Fruit fly (Drosophila melanogaster) whole organism, wandering third instar larva: ENCODE data around the gene CG16813.

Experiments used
- Abd-B ChIP-seq: fragments of >200 bp; optimal IDR thresholded peaks from 2 replicates; lab custom pipeline; 2017; ENCODE audit warnings: missing biosample characterization, missing genetic modification characterization
- Dif ChIP-seq: fragments of 200-275, 200-300 bp; sonication (Bioruptor generic); optimal IDR thresholded peaks from 2 replicates; lab custom pipeline; 2018; ENCODE audit warnings: missing biosample characterization, missing genetic modification characterization; ENCODE audit not compliant: partially characterized antibody
- Sp1 ChIP-seq: fragments of 200-800 bp; sonication (Bioruptor generic); optimal IDR thresholded peaks from 3 replicates; lab custom pipeline; 2019; ENCODE audit warnings: missing biosample characterization, mild to moderate bottlenecking, missing genetic modification characterization, moderate library complexity
- br ChIP-seq: fragments of 200-800 bp; sonication (Bioruptor generic); optimal IDR thresholded peaks from 2 replicates; lab custom pipeline; 2016; ENCODE audit warnings: missing biosample characterization, missing genetic modification characterization
- dsf ChIP-seq: sonication (Bioruptor generic); optimal IDR thresholded peaks from 2 replicates; lab custom pipeline; 2016; ENCODE audit warnings: missing biosample characterization, missing genetic modification characterization, borderline replicate concordance
- h ChIP-seq: fragments of 200-800 bp; sonication (Bioruptor generic); optimal IDR thresholded peaks from 3 replicates; lab custom pipeline; 2016; ENCODE audit warnings: missing biosample characterization, mild to moderate bottlenecking, missing genetic modification characterization
- pan ChIP-seq: fragments of >200 bp; optimal IDR thresholded peaks from 2 replicates; lab custom pipeline; 2017
- rgr ChIP-seq: fragments of 200-800 bp; sonication (Bioruptor generic); optimal IDR thresholded peaks from 3 replicates; lab custom pipeline; 2016; ENCODE audit warnings: missing biosample characterization, mild to moderate bottlenecking, missing genetic modification characterization
- sage ChIP-seq: fragments of 200-800 bp; sonication (Bioruptor generic); optimal IDR thresholded peaks from 2 replicates; lab custom pipeline; 2016; ENCODE audit warnings: missing biosample characterization, mild to moderate bottlenecking, missing genetic modification characterization
- sv ChIP-seq: fragments of 200-800 bp; sonication (Bioruptor generic); optimal IDR thresholded peaks from 3 replicates; lab custom pipeline; 2016; ENCODE audit warnings: missing biosample characterization, missing genetic modification characterization

DNA sequence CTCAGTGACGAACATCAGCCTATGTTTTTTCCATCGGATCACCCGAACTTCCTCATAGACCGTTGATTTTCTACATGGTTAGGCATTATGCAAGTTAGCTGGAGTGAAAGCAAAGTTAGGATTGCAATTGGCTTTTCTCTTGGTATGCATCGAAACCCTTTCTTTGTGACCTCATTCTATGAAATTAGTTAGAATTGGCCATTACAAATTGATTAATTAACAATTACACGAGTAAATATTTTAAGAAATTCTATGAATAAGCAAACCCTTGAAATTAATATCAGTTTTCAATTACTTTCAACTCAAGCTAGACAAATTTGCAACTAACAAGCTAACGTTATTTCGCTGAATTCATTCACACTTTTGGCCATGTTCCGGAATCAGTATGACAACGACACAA, 4.4 kb downstream of the CG16813 start, which contains the start of gene Prosalpha6T:
- TF ChIP-seq rgr (GFP tag; lab: Kevin White, UChicago) (no peak), pan (lab: Kevin White, UChicago) (no peak), Abd-B (GFP tag; lab: Kevin White, UChicago) (no peak), Sp1 (GFP tag; lab: Kevin White, UChicago) (no peak), br (GFP tag; lab: Kevin White, UChicago) (no peak), dsf (GFP tag; lab: Kevin White, UChicago) (no peak), Dif (GFP tag; lab: Kevin White, UChicago) (no peak), sage (no peak), sv (GFP tag; lab: Kevin White, UChicago) (no peak), h (GFP tag; lab: Kevin White, UChicago) (no peak)
